Fruit fly (Drosophila melanogaster): Measurements from ENCODE around the gene ncd.

Gene ncd

DNA sequence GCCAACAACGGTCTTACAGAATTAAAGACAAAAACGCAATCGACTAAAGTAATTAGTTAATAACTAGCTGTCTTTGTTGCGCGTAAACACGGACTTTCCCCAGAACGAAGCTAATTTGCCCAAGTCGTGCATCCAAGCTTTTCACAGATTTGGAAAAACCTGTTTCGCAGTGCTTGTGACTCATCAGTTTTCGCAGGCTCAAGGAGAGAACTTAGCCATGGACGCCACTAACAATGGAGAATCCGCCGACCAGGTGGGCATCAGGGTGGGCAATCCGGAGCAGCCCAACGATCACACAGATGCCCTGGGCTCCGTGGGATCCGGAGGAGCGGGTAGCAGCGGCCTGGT lies 7.3 kb downstream of the ncd start:
- TF ChIP-seq CG9817 (tag; optimal IDR thresholded peaks at IDR 0.05) (no peak), E2f2 (GFP tag; IDR thresholded peaks at IDR 0.05) (0 out of 2 replicates have a peak, but pooled peaks have one; percentile 5), kay (GFP tag; optimal IDR thresholded peaks at IDR 0.05) (peak; percentile 13), Med (GFP tag) (peak; percentile 17), MESR4 (GFP tag; optimal IDR thresholded peaks at IDR 0.05) (peak; percentile 67), Hmx (GFP tag; optimal IDR thresholded peaks at IDR 0.05) (no peak), CG14710 (tag; optimal IDR thresholded peaks at IDR 0.05) (peak; percentile 20), CG4617 (GFP tag; optimal IDR thresholded peaks at IDR 0.05; ENCODE audit: borderline replicate concordance) (peak; percentile 56), Dbx (GFP tag; IDR thresholded peaks at IDR 0.05) (0 out of 3 replicates have a peak, but pooled peaks have one; percentile 4)

dm6 chr3R:29798966-29799680 lies 7.8 kb downstream of the ncd start, which contains the start of the genes Rnb and Drice:
TSS of gene Rnb (minus strand) at chr3R:29799354.
TSS of gene Drice (plus strand) at chr3R:29799658.
- TF ChIP-seq Pdp1 (GFP tag; optimal IDR thresholded peaks at IDR 0.05) = peak in 1 of 2 experiments; percentile 39
- TF ChIP-seq schlank (tag; optimal IDR thresholded peaks at IDR 0.05) = no peak
- no peak for TF ChIP-seq CG43689 (GFP tag; IDR thresholded peaks at IDR 0.05)
- TF ChIP-seq Abd-B (GFP tag; optimal IDR thresholded peaks at IDR 0.05) = no peak
- TF ChIP-seq p53 (GFP tag; optimal IDR thresholded peaks at IDR 0.05) = no peak
- TF ChIP-seq Rfx (GFP tag; IDR thresholded peaks at IDR 0.05) = peak; percentile 62
- TF ChIP-seq CG3281 (GFP tag; optimal IDR thresholded peaks at IDR 0.05) = peak; percentile 56
- peak; percentile 11 for TF ChIP-seq slou (GFP tag; optimal IDR thresholded peaks at IDR 0.05)
- no peak for TF ChIP-seq CG3838 (GFP tag; optimal IDR thresholded peaks at IDR 0.05)
- peak; percentile 65 for TF ChIP-seq Sry-δ (GFP tag; optimal IDR thresholded peaks at IDR 0.05)
- TF ChIP-seq CG5953 (GFP tag; IDR thresholded peaks at IDR 0.05) = 0 out of 2 replicates have a peak, but pooled peaks have one; percentile 6
- peak; percentile 58 for TF ChIP-seq CG33557 (GFP tag; optimal IDR thresholded peaks at IDR 0.05)
- peak; percentile 60 for TF ChIP-seq CG13424 (tag; optimal IDR thresholded peaks at IDR 0.05)
- no peak for TF ChIP-seq Oli (tag; optimal IDR thresholded peaks at IDR 0.05)
- TF ChIP-seq odd (GFP tag; optimal IDR thresholded peaks at IDR 0.05) = no peak
- TF ChIP-seq nerfin-1 (tag; optimal IDR thresholded peaks at IDR 0.05) = no peak
- TF ChIP-seq CG3726 (GFP tag; IDR thresholded peaks at IDR 0.05) = no peak
- peak; percentile 70 for TF ChIP-seq sob (GFP tag; IDR thresholded peaks at IDR 0.05)
- TF ChIP-seq ewg (GFP tag; optimal IDR thresholded peaks at IDR 0.05) = no peak
- TF ChIP-seq CG11696 (GFP tag; IDR thresholded peaks at IDR 0.05) = no peak
- TF ChIP-seq CG10267 (tag; optimal IDR thresholded peaks at IDR 0.05) = peak; percentile 57
- no peak for TF ChIP-seq cg (GFP tag; optimal IDR thresholded peaks at IDR 0.05)
- TF ChIP-seq sens (GFP tag) = peak; percentile 79
- TF ChIP-seq CG6765 (GFP tag; optimal IDR thresholded peaks at IDR 0.05) = no peak
- TF ChIP-seq CG13296 (GFP tag; optimal IDR thresholded peaks at IDR 0.05) = no peak
- TF ChIP-seq gt (GFP tag; IDR thresholded peaks at IDR 0.05) = no peak
- TF ChIP-seq CG13775 (GFP tag; optimal IDR thresholded peaks at IDR 0.05) = no peak
- TF ChIP-seq CG15011 (GFP tag; optimal IDR thresholded peaks at IDR 0.05) = no peak
- peak; percentile 74 for TF ChIP-seq sna (GFP tag; IDR thresholded peaks at IDR 0.05; ENCODE audit: partially characterized antibody)
- TF ChIP-seq MESR4 (GFP tag; optimal IDR thresholded peaks at IDR 0.05) = peak; percentile 90
- TF ChIP-seq CG7928 (GFP tag; optimal IDR thresholded peaks at IDR 0.05) = no peak
- TF ChIP-seq Kr (GFP tag; optimal IDR thresholded peaks at IDR 0.05) = no peak
- peak; percentile 55 for TF ChIP-seq CG2120 (GFP tag; optimal IDR thresholded peaks at IDR 0.05)
- TF ChIP-seq Atf3 (GFP tag; optimal IDR thresholded peaks at IDR 0.05) = no peak
- no peak for TF ChIP-seq mam (GFP tag; optimal IDR thresholded peaks at IDR 0.05)
- peak; percentile 36 for TF ChIP-seq fd96Cb (tag; optimal IDR thresholded peaks at IDR 0.05)
- TF ChIP-seq CG5180 (GFP tag; optimal IDR thresholded peaks at IDR 0.05) = no peak
- TF ChIP-seq pita (GFP tag; optimal IDR thresholded peaks at IDR 0.05) = no peak
- no peak; the same call in 2 of the 3 replicates for TF ChIP-seq CG14860 (GFP tag; IDR thresholded peaks at IDR 0.05; ENCODE audit: partially characterized antibody)
- no peak for TF ChIP-seq CG7745 (tag; optimal IDR thresholded peaks at IDR 0.05)

All from whole organism, embryonic.